Fruit fly (Drosophila melanogaster) S2 (cell line): ENCODE results near the gene Polr2C.

ENCODE experiments used
- CG8478 ChIP-seq: fragments of >200 bp; optimal IDR thresholded peaks from 2 replicates; lab custom pipeline; 2018
- CTCF ChIP-seq, 2 experiments: fragments of >200 bp; optimal IDR thresholded peaks; 2 replicates each; lab custom pipeline; 2018

dm6 chr2L:13793405-13793804 lies 39.7 kb upstream of the Polr2C start, which contains the start of gene Sec71:
- TF ChIP-seq CTCF (optimal IDR thresholded peaks at IDR 0.05; lab: Kevin White, UChicago) = no peak
- no peak for TF ChIP-seq CG8478 (lab: Kevin White, UChicago)
